Fruit fly (Drosophila melanogaster) whole organism, wandering third instar larva: Measurements from ENCODE around the gene Pgant35A.

ENCODE experiments used
- Dfd ChIP-seq: fragments of >200 bp; optimal IDR thresholded peaks from 2 replicates; lab custom pipeline; 2017; ENCODE audit warnings: missing biosample characterization, missing genetic modification characterization
- Jra ChIP-seq: sonication (Bioruptor generic); optimal IDR thresholded peaks from 2 replicates; lab custom pipeline; 2016; ENCODE audit warnings: missing biosample characterization, missing genetic modification characterization
- OdsH ChIP-seq: fragments of 200-800 bp; sonication (Bioruptor generic); optimal IDR thresholded peaks from 2 replicates; lab custom pipeline; 2016; ENCODE audit warnings: missing biosample characterization, mild to moderate bottlenecking, missing genetic modification characterization
- dl ChIP-seq, 2 experiments: fragments of 175-275, 200-275 bp in 1 of 2; fragments of 200-275 bp in 1 of 2; sonication (Bioruptor generic); optimal IDR thresholded peaks; lab custom pipeline; 2018; ENCODE audit warnings: mild to moderate bottlenecking in 2 of 2, missing biosample characterization in 2 of 2, missing genetic modification characterization in 2 of 2, moderate library complexity in 2 of 2; ENCODE audit not compliant: partially characterized antibody in 2 of 2, insufficient read depth in 1 of 2
- jim ChIP-seq: fragments of 175-275, 200-325 bp; sonication (Bioruptor generic); optimal IDR thresholded peaks from 2 replicates; lab custom pipeline; 2016; ENCODE audit warnings: missing biosample characterization, mild to moderate bottlenecking, missing genetic modification characterization
- psq ChIP-seq: fragments of 200-800 bp; sonication (Bioruptor generic); optimal IDR thresholded peaks from 3 replicates; lab custom pipeline; 2017; ENCODE audit warnings: missing biosample characterization, mild to moderate bottlenecking, missing genetic modification characterization, moderate library complexity
- usp ChIP-seq: fragments of >200 bp; optimal IDR thresholded peaks from 2 replicates; lab custom pipeline; 2017; ENCODE audit warnings: missing biosample characterization, missing genetic modification characterization

- no peak for TF ChIP-seq psq
- no peak for TF ChIP-seq usp (GFP tag; lab: Kevin White, UChicago)
- no peak for TF ChIP-seq Dfd (GFP tag; lab: Kevin White, UChicago)
- TF ChIP-seq jim (GFP tag; lab: Kevin White, UChicago), result no peak
- TF ChIP-seq Jra (GFP tag; lab: Kevin White, UChicago), result no peak
- TF ChIP-seq dl (GFP tag; optimal IDR thresholded peaks at IDR 0.05; lab: Kevin White, UChicago; ENCODE audit: insufficient read depth in 1 of 2, partially characterized antibody in 2 of 2), result no peak
- no peak for TF ChIP-seq OdsH (GFP tag; lab: Kevin White, UChicago)
These were observed 40.0 kb upstream of the Pgant35A start for dm6 chr2L:14319005-14319404.
